Worm (Caenorhabditis elegans): ENCODE results near the gene C01G10.4.
"Not testable (repeated sequence)": the region's sequence is repeated elsewhere in the genome, so short reads cannot be mapped to it uniquely, and the experiment has no call there.

Gene C01G10.4

DNA sequence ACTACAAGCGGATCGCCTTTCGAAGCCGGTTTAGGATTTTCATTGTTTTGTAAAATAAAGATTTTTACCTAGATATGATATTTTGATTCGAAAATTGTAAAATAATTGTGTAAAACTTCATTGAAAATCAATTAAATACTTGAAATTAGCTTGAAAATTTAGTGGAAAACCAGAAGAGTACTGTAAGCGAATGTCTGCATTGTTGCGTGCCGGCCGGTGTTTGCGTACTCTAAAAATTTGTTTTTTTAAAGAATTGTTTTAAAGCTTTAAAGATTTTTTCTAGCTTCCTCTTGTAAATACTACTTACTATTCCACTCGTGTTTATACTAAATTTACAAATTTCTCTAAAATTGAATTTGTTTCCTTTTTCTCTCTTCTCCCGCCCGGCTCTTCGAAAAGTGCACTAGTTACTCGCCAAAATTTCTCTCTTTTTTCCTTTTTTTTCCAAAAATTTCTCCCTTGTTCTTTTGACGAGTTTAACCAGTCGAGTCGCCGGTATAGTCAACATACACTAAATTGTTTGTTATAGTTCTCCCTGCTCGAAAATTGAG lies 20.0 kb upstream of the C01G10.4 start:
- no peak for TF ChIP-seq unc-62 (GFP tag; optimal IDR thresholded peaks at IDR 0.05)

DNA sequence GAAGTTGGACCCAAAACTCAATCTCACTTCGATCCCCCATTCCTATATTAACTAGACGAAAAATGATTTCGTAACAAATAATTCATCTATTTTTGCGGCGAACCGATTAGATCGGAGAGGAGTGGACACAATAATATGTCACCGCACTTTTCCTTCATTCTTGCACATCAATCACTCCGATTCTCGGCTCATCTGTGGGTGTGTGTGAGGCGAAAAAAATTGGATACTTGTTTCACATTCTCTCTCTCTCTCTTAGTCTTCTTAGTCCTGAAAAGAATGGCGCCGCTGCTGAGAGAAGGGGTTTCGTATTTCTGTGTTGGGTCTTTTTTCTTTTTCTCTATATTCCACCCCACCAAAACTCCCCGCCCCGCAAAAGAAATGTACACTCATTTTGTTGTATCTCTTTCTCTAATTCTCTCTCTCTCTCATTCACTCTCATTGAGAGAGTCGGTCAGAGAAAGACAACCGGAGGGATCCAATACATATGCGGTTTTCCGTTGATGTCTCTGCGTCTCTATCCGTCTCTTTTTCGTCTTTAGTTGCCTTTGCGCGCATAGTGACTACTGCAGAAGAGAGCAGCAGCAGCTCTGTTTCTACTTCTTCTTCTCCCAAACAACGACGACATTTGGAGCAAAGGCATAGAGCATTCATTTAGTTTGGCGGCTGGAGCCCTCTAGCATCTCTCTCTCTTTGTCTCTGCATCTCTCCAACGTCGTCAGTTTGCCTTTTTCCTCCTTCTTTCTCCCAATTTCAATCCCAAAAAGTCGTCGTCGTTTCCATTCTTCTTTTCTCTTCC lies 18.3 kb upstream of the C01G10.4 start, which contains the start of gene unc-76:
unc-76 (plus strand) TSS at position 746 of the 796 bp plus-strand sequence.
- no peak for TF ChIP-seq unc-62 (GFP tag; optimal IDR thresholded peaks at IDR 0.05)

DNA sequence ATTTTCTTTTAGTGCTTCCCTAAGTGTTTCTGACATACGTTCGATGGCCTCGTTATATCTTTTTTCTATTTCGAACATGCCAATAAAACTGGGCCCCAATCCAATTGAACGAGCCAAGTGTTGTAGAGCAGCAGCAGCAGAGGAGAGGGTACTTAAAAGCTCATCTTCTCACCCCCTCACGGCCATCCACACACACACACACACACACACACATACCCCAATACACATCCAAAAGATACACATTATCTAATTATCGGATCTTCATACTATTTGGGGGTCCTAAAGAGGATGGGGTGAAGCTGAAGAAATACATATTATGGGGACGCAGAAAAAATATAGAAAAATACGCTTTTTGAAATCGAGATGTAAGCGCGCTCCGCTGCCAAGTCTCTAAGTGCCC lies 16.8 kb upstream of the C01G10.4 start:
- TF ChIP-seq unc-62 (GFP tag; optimal IDR thresholded peaks at IDR 0.05), result no peak

DNA sequence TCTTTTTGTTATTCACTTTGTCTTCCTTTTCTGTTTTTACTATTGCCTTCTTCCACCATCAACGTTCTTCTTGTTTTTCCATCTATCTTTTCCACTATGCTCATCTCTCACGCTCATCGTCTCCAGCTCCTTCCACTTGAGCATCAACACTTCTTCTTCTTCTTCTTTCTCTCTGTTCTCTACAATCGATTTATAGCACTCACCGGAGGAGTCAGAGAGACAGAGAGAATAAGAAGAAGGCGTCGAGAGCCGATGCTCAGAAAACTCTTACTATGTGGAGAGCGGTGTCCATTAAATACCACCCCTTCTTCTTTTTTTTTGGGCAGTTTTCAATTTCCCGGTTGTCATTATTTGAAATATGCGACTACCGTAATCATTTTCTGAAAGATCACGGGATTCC lies 14.6 kb upstream of the C01G10.4 start:
- TF ChIP-seq unc-62 (GFP tag; optimal IDR thresholded peaks at IDR 0.05), result no peak

DNA sequence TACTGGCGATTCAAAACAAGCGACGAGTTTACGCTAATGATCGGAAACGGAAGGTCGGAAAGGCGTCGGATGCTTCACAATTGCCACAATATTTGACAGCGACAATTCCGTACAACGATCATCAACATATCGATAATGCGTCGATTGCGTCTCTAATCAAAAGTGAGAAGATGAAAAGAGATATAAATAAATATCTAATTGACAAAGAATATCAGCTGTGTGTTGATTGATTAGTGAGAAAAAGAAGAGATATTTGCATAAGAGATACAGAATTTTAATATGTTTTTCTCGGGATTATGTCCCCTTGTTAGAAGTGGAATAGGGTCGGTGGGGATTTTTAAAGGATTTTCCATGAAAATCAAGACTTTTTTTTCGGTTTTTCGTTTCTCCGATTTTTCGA lies 11.0 kb upstream of the C01G10.4 start:
- TF ChIP-seq unc-62 (GFP tag; optimal IDR thresholded peaks at IDR 0.05), result no peak

DNA sequence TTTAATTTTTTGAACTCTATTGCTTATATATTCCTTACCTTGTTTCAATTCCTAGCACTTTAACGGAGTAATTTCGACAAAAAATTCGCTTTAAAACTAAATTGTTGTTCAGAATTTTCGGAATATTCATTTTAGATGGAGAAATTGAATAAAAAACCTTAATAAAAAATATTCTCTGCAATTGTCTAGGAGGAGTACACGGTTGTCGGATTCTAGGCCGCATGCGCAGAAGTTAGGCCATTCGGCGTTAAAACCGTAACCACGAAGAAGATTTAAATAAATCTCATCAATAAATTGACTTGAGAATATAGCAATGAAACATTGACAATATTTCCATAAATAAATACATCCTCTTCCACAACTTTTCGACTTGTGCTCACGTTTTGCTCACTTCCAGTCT lies 7.2 kb upstream of the C01G10.4 start, which contains the start of the genes C01G10.10 and C01G10.9:
C01G10.10 (minus strand) TSS at position 151 of the 400 bp plus-strand sequence.
C01G10.9 (plus strand) TSS at position 240 of the 400 bp plus-strand sequence.
- TF ChIP-seq unc-62 (GFP tag; optimal IDR thresholded peaks at IDR 0.05), result no peak

DNA sequence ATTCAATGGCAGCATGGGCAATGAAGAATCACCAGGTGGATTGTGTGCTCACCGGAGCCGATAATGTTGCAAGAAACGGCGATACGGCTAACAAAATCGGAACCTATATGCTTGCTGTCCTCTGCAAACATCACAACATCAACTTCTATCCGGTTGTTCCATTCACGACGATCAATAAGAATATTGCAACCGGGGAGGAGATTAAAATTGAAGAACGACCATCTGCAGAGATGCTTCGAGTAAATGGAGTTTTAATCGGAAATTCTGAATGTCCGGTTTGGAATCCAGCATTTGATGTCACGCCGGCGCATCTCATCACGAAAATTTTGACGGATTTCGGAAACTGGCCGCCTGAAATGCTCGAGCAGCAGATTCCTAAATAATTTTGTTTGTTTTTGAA lies 5.9 kb upstream of the C01G10.4 start:
- no peak for TF ChIP-seq unc-62 (GFP tag; optimal IDR thresholded peaks at IDR 0.05)

DNA sequence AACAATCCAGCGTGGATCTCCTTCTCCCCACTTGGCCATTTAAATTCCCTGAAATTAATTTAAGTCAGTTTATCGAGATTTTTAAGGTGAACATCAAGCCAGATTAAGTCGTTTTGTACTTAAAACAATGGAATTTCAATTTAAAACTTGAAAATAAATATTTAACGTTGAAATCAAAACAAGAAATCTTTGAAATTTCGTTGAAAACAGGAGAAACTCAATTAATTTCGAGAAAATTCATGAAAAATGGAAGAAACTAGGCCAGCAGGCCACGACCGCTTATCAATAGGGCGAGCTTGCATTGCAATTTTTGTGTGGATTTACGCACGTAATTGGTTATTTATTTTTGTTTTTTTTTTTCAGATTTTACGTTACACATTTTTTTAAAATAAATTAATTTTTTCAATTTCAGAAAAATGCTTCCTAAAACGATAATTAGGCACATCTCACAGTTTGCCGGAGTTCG lies 4.2 kb upstream of the C01G10.4 start, which contains the start of the genes ahsa-1 and C01G10.7:
ahsa-1 (minus strand) TSS at position 51 of the 466 bp plus-strand sequence.
C01G10.7 (plus strand) TSS at position 413 of the 466 bp plus-strand sequence.
- TF ChIP-seq unc-62 (GFP tag; optimal IDR thresholded peaks at IDR 0.05), result no peak

DNA sequence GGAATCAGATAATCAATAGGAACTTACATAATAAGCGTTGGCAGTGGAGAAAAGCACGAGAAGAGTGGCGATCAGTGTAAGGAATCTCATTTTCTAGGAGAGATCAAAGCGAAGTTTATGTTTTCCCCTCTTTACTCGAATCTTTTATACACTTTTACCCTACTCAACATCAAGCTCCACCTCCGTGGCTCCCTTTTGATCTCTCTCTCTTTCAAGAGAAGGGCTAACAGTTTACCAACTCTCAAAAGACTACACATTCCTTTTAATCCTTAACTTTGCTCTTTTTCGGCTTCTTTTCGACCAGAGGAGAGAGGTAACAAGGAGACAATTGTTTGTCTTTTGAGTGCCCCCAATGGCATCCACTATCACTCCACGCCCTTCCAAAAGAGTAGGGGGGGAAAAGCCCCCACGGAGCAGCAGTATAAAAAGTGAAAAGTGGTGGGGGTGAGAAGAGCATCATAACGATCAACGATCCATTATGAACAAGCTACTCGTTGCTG lies 2.3 kb upstream of the C01G10.4 start, which contains the start of the genes C01G10.15 and C01G10.6:
C01G10.15 (minus strand) TSS at position 101 of the 500 bp plus-strand sequence.
C01G10.6 (plus strand) TSS at position 450 of the 500 bp plus-strand sequence.
- TF ChIP-seq unc-62 (GFP tag; optimal IDR thresholded peaks at IDR 0.05), result no peak

DNA sequence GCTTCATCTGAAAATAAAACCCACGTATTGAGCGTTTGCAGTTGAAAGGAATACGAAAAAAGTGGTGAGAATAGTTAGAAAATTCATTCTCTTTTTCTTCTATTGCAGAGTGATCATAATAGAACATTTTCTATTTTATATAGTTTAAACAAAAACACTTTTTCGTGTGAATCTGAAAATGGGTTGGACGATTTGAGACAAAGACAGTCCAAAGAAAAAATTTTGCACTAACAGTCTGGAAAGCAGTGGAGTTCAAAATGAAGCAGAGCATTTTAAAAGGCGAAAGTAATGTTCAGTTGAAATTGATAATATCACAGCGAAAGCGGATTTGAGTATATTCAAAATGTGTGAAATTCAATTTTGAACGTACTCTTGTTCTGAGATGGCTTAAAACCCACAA lies 927 bp upstream of the C01G10.4 start, which contains the start of gene C01G10.18:
C01G10.18 (minus strand) TSS at position 101 of the 400 bp plus-strand sequence.
- TF ChIP-seq unc-62 (GFP tag; optimal IDR thresholded peaks at IDR 0.05), result no peak

DNA sequence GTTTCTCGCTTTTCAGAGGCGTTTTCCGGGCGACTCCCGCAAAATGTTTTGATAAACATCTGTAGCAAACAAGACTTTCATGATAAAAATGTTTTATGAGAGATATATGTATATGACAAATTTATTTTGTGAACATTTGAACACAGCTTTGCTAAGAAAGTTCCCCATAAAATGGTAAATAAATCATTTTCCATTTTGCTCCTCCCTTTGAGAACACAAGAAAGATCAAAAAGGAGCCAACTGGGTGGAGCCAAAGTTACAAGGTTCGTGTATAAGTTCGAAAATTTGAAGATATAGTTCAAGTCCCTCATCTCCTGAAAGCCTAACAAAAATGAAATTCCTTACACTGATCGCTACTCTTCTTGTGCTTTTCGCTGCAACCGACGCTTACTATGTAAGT lies 917 bp downstream of the C01G10.4 start, which contains the start of gene C01G10.17:
C01G10.17 (plus strand) TSS at position 301 of the 400 bp plus-strand sequence.
- no peak for TF ChIP-seq unc-62 (GFP tag; optimal IDR thresholded peaks at IDR 0.05)

DNA sequence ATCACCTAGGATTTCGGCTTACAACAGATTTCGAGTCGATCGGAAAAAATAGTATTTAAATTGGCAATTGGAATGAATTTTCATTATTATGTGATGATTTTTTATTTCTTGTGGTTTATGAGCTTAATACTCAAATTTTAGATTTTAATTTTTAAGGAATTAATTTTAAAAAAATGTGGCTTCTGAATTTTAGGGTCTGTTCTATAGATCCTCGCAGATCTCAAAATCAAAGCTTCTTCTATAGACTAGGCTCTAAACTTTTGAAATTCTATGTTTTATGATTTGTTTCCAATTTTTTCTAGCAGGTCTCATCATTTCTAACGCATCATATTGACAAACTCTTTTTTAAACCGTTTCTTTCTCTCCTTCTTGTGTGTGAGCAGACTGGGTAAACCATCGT lies 3.1 kb downstream of the C01G10.4 start, which contains the start of gene txt-12:
txt-12 (plus strand) TSS at position 301 of the 400 bp plus-strand sequence.
- no peak for TF ChIP-seq unc-62 (GFP tag; optimal IDR thresholded peaks at IDR 0.05)

DNA sequence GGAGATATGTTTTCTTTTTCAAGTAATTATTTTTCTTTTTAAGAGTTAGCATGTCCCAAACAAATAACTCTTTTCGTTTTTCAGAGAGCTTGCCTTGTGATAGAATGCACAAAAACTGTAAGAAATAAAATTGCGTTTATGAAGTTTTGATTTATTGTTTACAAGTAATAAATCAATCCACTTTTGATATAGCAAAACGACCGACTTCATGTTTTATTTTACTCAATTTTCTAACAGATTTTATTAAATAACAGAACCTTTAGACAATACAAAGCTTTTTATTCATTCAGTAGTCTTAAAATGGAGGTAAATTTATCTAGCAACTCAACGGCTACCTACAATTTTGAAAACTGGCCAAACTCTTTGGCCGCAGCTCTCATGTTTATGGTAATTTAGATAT lies 5.2 kb downstream of the C01G10.4 start, which contains the start of gene srx-78:
srx-78 (plus strand) TSS at position 301 of the 400 bp plus-strand sequence.
- no peak for TF ChIP-seq unc-62 (GFP tag; optimal IDR thresholded peaks at IDR 0.05)

DNA sequence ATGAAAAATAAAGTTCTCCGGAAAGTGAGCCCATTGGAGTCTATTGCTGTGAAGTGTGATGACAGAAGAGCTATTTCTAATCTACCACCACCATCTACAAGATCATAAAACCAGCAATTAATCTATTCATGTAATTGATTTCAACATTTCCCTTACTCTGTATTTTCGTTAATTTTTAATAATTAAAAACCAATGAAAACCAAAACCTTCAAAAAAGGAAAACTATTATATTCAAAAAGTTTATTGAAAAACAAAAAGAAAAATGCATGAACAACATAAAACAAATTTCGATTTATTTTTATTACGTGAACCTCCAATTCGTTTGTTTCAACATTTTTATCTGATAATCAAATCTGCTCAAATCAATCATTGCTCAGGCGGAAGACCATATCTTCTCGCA lies 9.9 kb downstream of the C01G10.4 start, which contains the start of gene C01G10.1:
C01G10.1 (plus strand) TSS at position 301 of the 400 bp plus-strand sequence.
- no peak for TF ChIP-seq unc-62 (GFP tag; optimal IDR thresholded peaks at IDR 0.05)

DNA sequence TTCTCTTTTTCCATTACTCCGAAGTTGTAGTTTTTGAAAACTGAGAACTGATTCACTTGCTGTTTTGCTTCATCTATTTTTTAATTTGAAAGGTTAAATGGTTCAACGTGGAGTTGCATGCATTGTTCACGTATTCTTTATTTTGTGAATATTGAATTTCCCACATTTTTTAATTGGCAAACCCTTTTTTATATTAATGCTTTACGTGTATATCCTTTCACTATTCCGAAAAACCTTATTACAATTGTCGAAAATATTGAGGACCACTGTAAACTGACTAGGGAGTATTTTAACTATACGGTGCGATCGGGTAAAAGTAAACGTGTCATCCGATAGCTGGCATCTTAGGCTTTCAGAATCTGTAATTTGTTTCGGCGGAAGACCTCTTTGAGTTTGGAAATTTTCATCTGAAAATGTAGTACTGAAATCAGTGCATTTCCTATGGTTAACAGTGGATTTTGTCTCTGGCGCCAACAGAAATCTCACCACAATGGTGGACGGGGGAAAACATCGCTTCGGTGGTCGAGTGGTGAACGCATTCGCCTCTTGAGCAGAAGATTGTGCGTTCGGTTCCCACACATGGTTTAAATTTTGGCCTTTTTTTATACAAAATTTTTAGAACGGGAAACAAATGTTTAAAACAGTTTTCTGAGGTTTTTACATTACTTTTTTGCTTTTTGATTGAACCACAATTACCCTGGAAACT lies 16.5 kb downstream of the C01G10.4 start, which contains the start of gene C01G10.14:
C01G10.14 (minus strand) TSS at position 51 of the 706 bp plus-strand sequence.
- not testable (repeated sequence) for TF ChIP-seq unc-62 (GFP tag; optimal IDR thresholded peaks at IDR 0.05)
